Worm (Caenorhabditis elegans): ENCODE results near the gene klf-1.

- TF ChIP-seq tbx-11 (GFP tag; IDR thresholded peaks at IDR 0.05) (no peak), pes-1 (GFP tag; IDR thresholded peaks at IDR 0.05) (no peak), ceh-36 (tag; optimal IDR thresholded peaks at IDR 0.05) (no peak), ama-1 (optimal IDR thresholded peaks at IDR 0.05) (no peak)
Measured at ce11 chrIII:2840877-2841540, 33.6 kb upstream of the klf-1 start, which contains the start of gene Y71H2AR.2.
